Worm (Caenorhabditis elegans): ENCODE measurements around the gene col-76.

ce11 chrII:8224623-8225022, 20.5 kb downstream of the col-76 start:
- TF ChIP-seq dpl-1 (GFP tag; optimal IDR thresholded peaks at IDR 0.05): no peak
- TF ChIP-seq pqm-1 (tag; optimal IDR thresholded peaks at IDR 0.05): no peak
- no peak for TF ChIP-seq ceh-82 (tag; optimal IDR thresholded peaks at IDR 0.05)
- TF ChIP-seq ztf-11 (tag; optimal IDR thresholded peaks at IDR 0.05): no peak
- TF ChIP-seq unc-62 (GFP tag; optimal IDR thresholded peaks at IDR 0.05): no peak
- TF ChIP-seq elt-3 (tag; optimal IDR thresholded peaks at IDR 0.05): peak in 1 of 6 experiments; percentile 4
- no peak for TF ChIP-seq nhr-28 (tag; optimal IDR thresholded peaks at IDR 0.05)
- TF ChIP-seq egl-27 (tag; optimal IDR thresholded peaks at IDR 0.05): no peak
- no peak for TF ChIP-seq nhr-12 (tag; optimal IDR thresholded peaks at IDR 0.05)

Measured in whole organism, L1 larva.